Worm (Caenorhabditis elegans): ENCODE data around the gene twk-35.

The twk-35 gene

ce11 chrV:20853581-20854161, 9.1 kb upstream of the twk-35 start, which contains the start of gene F31D4.5:
F31D4.5 (plus strand) TSS chrV:20854071.
- TF ChIP-seq elt-2 (tag; optimal IDR thresholded peaks at IDR 0.05) (peak; percentile 44), nfya-1 (tag; optimal IDR thresholded peaks at IDR 0.05; ENCODE audit: insufficient read depth) (no peak)

- TF ChIP-seq nhr-25 (tag; optimal IDR thresholded peaks at IDR 0.05), result peak; percentile 55
- no peak for TF ChIP-seq nhr-237 (tag; optimal IDR thresholded peaks at IDR 0.05)
These were observed 1.7 kb upstream of the twk-35 start, which contains the start of gene try-4 for ce11 chrV:20861080-20861479. try-4 (minus strand) TSS chrV:20861153.

- TF ChIP-seq lin-39 (tag; optimal IDR thresholded peaks at IDR 0.05), result no peak
- TF ChIP-seq elt-2 (tag; optimal IDR thresholded peaks at IDR 0.05), result peak; percentile 81
- TF ChIP-seq pqm-1 (tag; optimal IDR thresholded peaks at IDR 0.05), result peak; percentile 39
- TF ChIP-seq nfya-1 (tag; optimal IDR thresholded peaks at IDR 0.05; ENCODE audit: insufficient read depth), result no peak
These were observed 3.6 kb downstream of the twk-35 start for ce11 chrV:20866406-20866805.

- TF ChIP-seq pha-4 (tag; optimal IDR thresholded peaks at IDR 0.05) (peak; percentile 8), nhr-77 (tag; optimal IDR thresholded peaks at IDR 0.05) (no peak), ceh-9 (tag; optimal IDR thresholded peaks at IDR 0.05) (no peak)
These were observed 5.5 kb downstream of the twk-35 start, which contains the start of gene F31D4.8 for ce11 chrV:20868329-20868728. F31D4.8 (minus strand) TSS chrV:20868429.

ce11 chrV:20870633-20871032, 7.9 kb downstream of the twk-35 start:
- TF ChIP-seq eor-1 (tag; optimal IDR thresholded peaks at IDR 0.05) (no peak), nhr-237 (tag; optimal IDR thresholded peaks at IDR 0.05) (no peak), unc-39 (tag; optimal IDR thresholded peaks at IDR 0.05) (no peak), fkh-2 (tag; optimal IDR thresholded peaks at IDR 0.05) (no peak), snpc-4 (tag; optimal IDR thresholded peaks at IDR 0.05) (no peak), nfya-1 (tag; optimal IDR thresholded peaks at IDR 0.05; ENCODE audit: insufficient read depth) (no peak), zag-1 (tag; optimal IDR thresholded peaks at IDR 0.05) (no peak), ztf-4 (tag; optimal IDR thresholded peaks at IDR 0.05) (no peak), daf-12 (tag; optimal IDR thresholded peaks at IDR 0.05) (no peak), nhr-43 (tag; optimal IDR thresholded peaks at IDR 0.05; ENCODE audit: poor library complexity, severe bottlenecking) (no peak), fos-1 (tag; optimal IDR thresholded peaks at IDR 0.05) (no peak), ceh-16 (tag; optimal IDR thresholded peaks at IDR 0.05) (no peak), ceh-28 (tag; optimal IDR thresholded peaks at IDR 0.05) (no peak), pha-4 (tag; optimal IDR thresholded peaks at IDR 0.05) (no peak)

ce11 chrV:20871194-20871593, 8.4 kb downstream of the twk-35 start:
- TF ChIP-seq aly-2 (tag; optimal IDR thresholded peaks at IDR 0.05), result no peak
- no peak for TF ChIP-seq nhr-12 (tag; optimal IDR thresholded peaks at IDR 0.05)
- no peak for TF ChIP-seq lin-39 (tag; optimal IDR thresholded peaks at IDR 0.05)
- no peak for TF ChIP-seq nhr-43 (tag; optimal IDR thresholded peaks at IDR 0.05; ENCODE audit: poor library complexity, severe bottlenecking)
- no peak for TF ChIP-seq fkh-2 (tag; optimal IDR thresholded peaks at IDR 0.05)

ce11 chrV:20873144-20873543, 10.4 kb downstream of the twk-35 start:
- TF ChIP-seq fkh-10 (GFP tag; optimal IDR thresholded peaks at IDR 0.05) (peak; percentile 81), fos-1 (tag; optimal IDR thresholded peaks at IDR 0.05) (no peak), lin-39 (tag; optimal IDR thresholded peaks at IDR 0.05) (no peak), ceh-82 (tag; optimal IDR thresholded peaks at IDR 0.05) (no peak), hmg-11 (tag; optimal IDR thresholded peaks at IDR 0.05) (peak; percentile 45), nhr-67 (tag; optimal IDR thresholded peaks at IDR 0.05) (no peak), nhr-77 (tag; optimal IDR thresholded peaks at IDR 0.05) (no peak), egl-5 (tag; optimal IDR thresholded peaks at IDR 0.05) (no peak), nfya-1 (tag; optimal IDR thresholded peaks at IDR 0.05; ENCODE audit: insufficient read depth) (peak; percentile 20)

ce11 chrV:20875324-20875723, 12.5 kb downstream of the twk-35 start:
- no peak for TF ChIP-seq nhr-77 (tag; optimal IDR thresholded peaks at IDR 0.05)

Data from whole organism, L3 larva.